Worm (Caenorhabditis elegans): ENCODE results near the gene F26C11.1.

DNA sequence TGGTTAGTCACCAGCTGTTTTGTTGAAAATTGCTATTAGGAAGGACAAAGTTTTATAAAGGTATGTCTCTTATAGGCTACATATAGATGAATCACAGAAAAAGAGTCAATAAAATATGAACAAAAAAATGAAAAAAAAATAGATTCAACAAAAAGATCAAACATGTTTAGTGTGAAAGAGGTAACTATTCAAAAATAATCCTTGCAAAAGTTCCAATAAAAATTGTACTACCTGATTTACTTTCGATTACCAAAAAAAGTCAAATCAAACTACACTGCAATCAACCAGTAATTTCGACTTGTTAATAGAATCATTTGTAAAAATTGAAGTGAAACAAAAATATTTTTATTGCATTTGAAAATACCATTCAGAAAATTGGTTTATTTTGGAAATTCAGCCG is 43.6 kb upstream of the F26C11.1 start, which contains the start of gene ZK938.10:
- TF ChIP-seq cog-1 (tag; optimal IDR thresholded peaks at IDR 0.05), result no peak
- no peak for TF ChIP-seq ztf-29 (GFP tag; IDR thresholded peaks at IDR 0.05)
- TF ChIP-seq ztf-23 (GFP tag; IDR thresholded peaks at IDR 0.05), result no peak

All from whole organism, midembryonic.